Fruit fly (Drosophila melanogaster) whole organism, adult: Measurements from ENCODE around the gene Lim1.

Experiments
- CG11617 ChIP-seq: fragments of 200-800 bp; sonication (Bioruptor generic); optimal IDR thresholded peaks from 2 replicates; lab custom pipeline; 2017; ENCODE audit warnings: mild to moderate bottlenecking, missing biosample characterization, missing genetic modification reagents, missing genetic modification characterization
- CG12768 ChIP-seq: fragments of 200-800 bp; sonication (Bioruptor generic); optimal IDR thresholded peaks from 2 replicates; lab custom pipeline; 2017; ENCODE audit warnings: missing biosample characterization, missing genetic modification characterization, mild to moderate bottlenecking, moderate library complexity, missing genetic modification reagents
- CG14711 ChIP-seq: fragments of 200-800 bp; sonication (Bioruptor generic); optimal IDR thresholded peaks from 2 replicates; lab custom pipeline; 2018; ENCODE audit warnings: missing biosample characterization, mild to moderate bottlenecking, missing genetic modification characterization, moderate library complexity
- CG1620 ChIP-seq: fragments of 200-800 bp; sonication (Bioruptor generic); optimal IDR thresholded peaks from 2 replicates; lab custom pipeline; 2016; ENCODE audit warnings: missing biosample characterization, missing genetic modification characterization
- CG33017 ChIP-seq: fragments of 200-800 bp; sonication (Bioruptor generic); optimal IDR thresholded peaks from 2 replicates; lab custom pipeline; 2018; ENCODE audit warnings: missing biosample characterization, mild to moderate bottlenecking, missing genetic modification characterization, moderate library complexity
- CG5204 ChIP-seq: fragments of 200-800 bp; sonication (Bioruptor generic); optimal IDR thresholded peaks from 2 replicates; lab custom pipeline; 2016; ENCODE audit warnings: missing biosample characterization, missing genetic modification characterization
- CG7045 ChIP-seq: fragments of 200-800 bp; sonication (Bioruptor generic); optimal IDR thresholded peaks from 2 replicates; lab custom pipeline; 2017; ENCODE audit warnings: missing biosample characterization, mild to moderate bottlenecking, missing genetic modification characterization
- CG7101 ChIP-seq: fragments of 200-800 bp; sonication (Bioruptor generic); optimal IDR thresholded peaks from 2 replicates; lab custom pipeline; 2018; ENCODE audit warnings: missing biosample characterization, mild to moderate bottlenecking, missing genetic modification characterization, moderate library complexity
- Clk ChIP-seq: fragments of 200-800 bp; sonication (Bioruptor generic); optimal IDR thresholded peaks from 2 replicates; lab custom pipeline; 2017; ENCODE audit warnings: missing biosample characterization, missing genetic modification characterization
- Crg-1 ChIP-seq: fragments of 200-800 bp; sonication (Bioruptor generic); optimal IDR thresholded peaks from 2 replicates; lab custom pipeline; 2016; ENCODE audit warnings: missing biosample characterization, missing genetic modification characterization
- Hr96 ChIP-seq: fragments of 200-800 bp; sonication (Bioruptor generic); optimal IDR thresholded peaks from 2 replicates; lab custom pipeline; 2016; ENCODE audit warnings: missing biosample characterization, missing genetic modification characterization
- Mnt ChIP-seq: fragments of 200-800 bp; sonication (Bioruptor generic); optimal IDR thresholded peaks from 2 replicates; lab custom pipeline; 2016; ENCODE audit warnings: missing biosample characterization, mild to moderate bottlenecking, missing genetic modification characterization
- bab1 ChIP-seq: fragments of 200-800 bp; sonication (Bioruptor generic); optimal IDR thresholded peaks from 3 replicates; lab custom pipeline; 2019; ENCODE audit warnings: missing biosample characterization, mild to moderate bottlenecking, missing genetic modification characterization, moderate library complexity
- cic ChIP-seq: fragments of 200-800 bp; sonication (Bioruptor generic); optimal IDR thresholded peaks from 2 replicates; lab custom pipeline; 2017; ENCODE audit warnings: missing biosample characterization, mild to moderate bottlenecking, missing genetic modification characterization, moderate library complexity
- cnc ChIP-seq, 2 experiments: fragments of >200 bp; optimal IDR thresholded peaks; 2 replicates each; lab custom pipeline; 2017
- kay ChIP-seq: fragments of 200-800 bp; sonication (Bioruptor generic); peaks from one replicate; lab custom pipeline; 2016; ENCODE audit warnings: missing biosample characterization, missing genetic modification characterization, borderline replicate concordance
- ovo ChIP-seq: fragments of 200-800 bp; sonication (Bioruptor generic); optimal IDR thresholded peaks from 2 replicates; lab custom pipeline; 2016; ENCODE audit warnings: missing biosample characterization, missing genetic modification characterization
- pad ChIP-seq: fragments of 200-800 bp; sonication (Bioruptor generic); optimal IDR thresholded peaks from 3 replicates; lab custom pipeline; 2017; ENCODE audit warnings: missing biosample characterization, missing genetic modification characterization, mild to moderate bottlenecking, moderate library complexity, missing genetic modification reagents
- tj ChIP-seq: fragments of 200-800 bp; sonication (Bioruptor generic); optimal IDR thresholded peaks from 3 replicates; lab custom pipeline; 2017; ENCODE audit warnings: missing biosample characterization, mild to moderate bottlenecking, missing genetic modification characterization, moderate library complexity
- toe ChIP-seq: fragments of 200-800 bp; sonication (Bioruptor generic); optimal IDR thresholded peaks from 2 replicates; lab custom pipeline; 2016; ENCODE audit warnings: missing biosample characterization, missing genetic modification characterization

The Lim1 gene

DNA sequence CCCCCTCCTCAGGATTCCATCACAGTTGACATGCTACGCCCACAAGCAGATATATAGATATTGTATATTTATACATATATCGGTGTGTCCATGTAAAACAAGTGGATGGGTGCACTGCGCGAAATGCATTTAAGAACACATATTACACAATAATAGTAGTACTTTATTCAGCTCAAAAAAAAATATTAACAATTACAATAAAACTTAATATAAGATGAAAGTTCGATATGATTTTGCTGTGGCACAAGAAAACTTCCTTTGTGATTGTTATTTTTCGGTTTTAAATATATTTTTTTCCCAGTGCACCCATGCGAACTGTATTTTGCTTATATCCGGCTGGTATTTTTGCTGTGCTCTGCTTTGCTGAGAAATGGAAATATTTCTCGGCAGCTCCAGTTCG, 74.1 kb downstream of the Lim1 start:
- no peak for TF ChIP-seq CG1620 (GFP tag; lab: Kevin White, UChicago)
- TF ChIP-seq tj (GFP tag; lab: Kevin White, UChicago) = no peak
- no peak for TF ChIP-seq CG12768 (GFP tag; lab: Kevin White, UChicago)
- no peak for TF ChIP-seq pad
- no peak for TF ChIP-seq toe (GFP tag; lab: Kevin White, UChicago)
- TF ChIP-seq CG7045 = no peak
- no peak for TF ChIP-seq bab1 (GFP tag; lab: Kevin White, UChicago)
- no peak for TF ChIP-seq CG11617
- TF ChIP-seq cic (GFP tag; lab: Kevin White, UChicago) = no peak
- no peak for TF ChIP-seq CG5204 (GFP tag; lab: Kevin White, UChicago)
- no peak for TF ChIP-seq Crg-1 (GFP tag; lab: Kevin White, UChicago)
- no peak for TF ChIP-seq CG14711
- no peak for TF ChIP-seq cnc (optimal IDR thresholded peaks at IDR 0.05; lab: Kevin White, UChicago)
- TF ChIP-seq ovo = no peak
- no peak for TF ChIP-seq CG7101 (tag; lab: Kevin White, UChicago)
- TF ChIP-seq kay (GFP tag; lab: Kevin White, UChicago) = no peak
- no peak for TF ChIP-seq CG33017
- no peak for TF ChIP-seq Mnt
- no peak for TF ChIP-seq Clk (GFP tag; lab: Kevin White, UChicago)
- TF ChIP-seq Hr96 = no peak

dm6 chrX:8730306-8730705, 75.3 kb downstream of the Lim1 start:
- TF ChIP-seq pad (no peak), CG33017 (no peak), Mnt (no peak), CG7101 (tag; lab: Kevin White, UChicago) (no peak), CG11617 (no peak), bab1 (GFP tag; lab: Kevin White, UChicago) (no peak), Clk (GFP tag; lab: Kevin White, UChicago) (no peak), tj (GFP tag; lab: Kevin White, UChicago) (no peak), CG5204 (GFP tag; lab: Kevin White, UChicago) (no peak), toe (GFP tag; lab: Kevin White, UChicago) (no peak), CG12768 (GFP tag; lab: Kevin White, UChicago) (no peak), kay (GFP tag; lab: Kevin White, UChicago) (no peak), CG1620 (GFP tag; lab: Kevin White, UChicago) (no peak), ovo (no peak), CG7045 (no peak), cnc (optimal IDR thresholded peaks at IDR 0.05; lab: Kevin White, UChicago) (no peak), cic (GFP tag; lab: Kevin White, UChicago) (no peak), Hr96 (no peak), CG14711 (no peak), Crg-1 (GFP tag; lab: Kevin White, UChicago) (no peak)

DNA sequence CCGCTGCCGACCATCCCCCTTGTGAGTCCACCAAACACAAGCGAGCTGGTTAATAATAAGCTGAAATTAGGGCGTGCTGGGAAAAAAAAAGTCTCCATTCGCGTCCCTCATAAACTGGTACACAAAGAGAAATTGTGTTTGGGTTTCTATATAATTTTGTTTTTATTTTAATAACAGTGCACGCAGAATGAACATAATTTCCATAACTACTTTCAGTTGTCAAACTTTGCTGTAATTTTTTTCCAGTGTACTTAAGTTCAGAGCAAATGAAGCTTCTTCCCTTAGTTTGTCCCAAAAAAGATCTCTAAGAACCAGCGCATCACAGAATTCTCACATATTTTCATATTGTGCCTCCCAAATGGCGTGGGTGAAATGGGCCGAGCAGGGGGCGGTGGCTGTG, 77.6 kb downstream of the Lim1 start:
- TF ChIP-seq CG11617 = no peak
- TF ChIP-seq CG7045 = no peak
- TF ChIP-seq Clk (GFP tag; lab: Kevin White, UChicago) = no peak
- TF ChIP-seq CG1620 (GFP tag; lab: Kevin White, UChicago) = no peak
- TF ChIP-seq CG7101 (tag; lab: Kevin White, UChicago) = no peak
- no peak for TF ChIP-seq CG12768 (GFP tag; lab: Kevin White, UChicago)

- TF ChIP-seq cnc (optimal IDR thresholded peaks at IDR 0.05; lab: Kevin White, UChicago) (no peak), CG1620 (GFP tag; lab: Kevin White, UChicago) (no peak), tj (GFP tag; lab: Kevin White, UChicago) (no peak), CG33017 (no peak), CG7045 (no peak), pad (no peak), bab1 (GFP tag; lab: Kevin White, UChicago) (no peak), kay (GFP tag; lab: Kevin White, UChicago) (no peak), Clk (GFP tag; lab: Kevin White, UChicago) (no peak)
Observed at dm6 chrX:8726816-8727215, 78.8 kb downstream of the Lim1 start.

DNA sequence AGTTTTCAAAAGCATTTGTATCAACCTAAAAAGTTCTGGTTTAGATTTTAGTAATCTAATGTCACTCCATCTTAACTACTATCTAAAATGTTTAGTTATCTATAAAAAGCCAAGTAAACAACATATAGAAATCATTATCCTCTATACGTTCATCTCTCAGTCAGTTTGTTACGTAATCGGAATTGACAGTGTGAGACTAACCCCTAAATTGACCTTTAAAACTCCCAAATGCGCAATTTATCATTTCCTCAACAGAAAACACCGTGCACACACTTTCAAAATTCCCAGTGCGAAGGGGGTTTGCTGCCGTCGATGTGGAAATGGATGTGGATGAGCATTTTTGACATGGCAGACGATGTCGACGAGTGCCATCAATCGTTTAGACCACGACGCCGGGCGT, 80.4 kb downstream of the Lim1 start:
- TF ChIP-seq CG33017 = no peak
- TF ChIP-seq kay (GFP tag; lab: Kevin White, UChicago) = no peak
- TF ChIP-seq CG1620 (GFP tag; lab: Kevin White, UChicago) = no peak

dm6 chrX:8724815-8725214, 80.8 kb downstream of the Lim1 start:
- TF ChIP-seq CG7045 = no peak
- no peak for TF ChIP-seq CG1620 (GFP tag; lab: Kevin White, UChicago)
- no peak for TF ChIP-seq Clk (GFP tag; lab: Kevin White, UChicago)
- no peak for TF ChIP-seq bab1 (GFP tag; lab: Kevin White, UChicago)
- TF ChIP-seq CG11617 = no peak
- TF ChIP-seq CG33017 = no peak
- TF ChIP-seq cnc (optimal IDR thresholded peaks at IDR 0.05; lab: Kevin White, UChicago) = no peak
- TF ChIP-seq kay (GFP tag; lab: Kevin White, UChicago) = no peak
- no peak for TF ChIP-seq CG12768 (GFP tag; lab: Kevin White, UChicago)
- TF ChIP-seq Crg-1 (GFP tag; lab: Kevin White, UChicago) = no peak
- TF ChIP-seq ovo = no peak
- TF ChIP-seq pad = no peak
- TF ChIP-seq tj (GFP tag; lab: Kevin White, UChicago) = no peak
- TF ChIP-seq CG5204 (GFP tag; lab: Kevin White, UChicago) = no peak
- TF ChIP-seq CG14711 = no peak
- no peak for TF ChIP-seq Hr96
- TF ChIP-seq cic (GFP tag; lab: Kevin White, UChicago) = no peak
- no peak for TF ChIP-seq Mnt
- no peak for TF ChIP-seq CG7101 (tag; lab: Kevin White, UChicago)
